Worm (Caenorhabditis elegans): ENCODE data around the gene nas-3.

DNA sequence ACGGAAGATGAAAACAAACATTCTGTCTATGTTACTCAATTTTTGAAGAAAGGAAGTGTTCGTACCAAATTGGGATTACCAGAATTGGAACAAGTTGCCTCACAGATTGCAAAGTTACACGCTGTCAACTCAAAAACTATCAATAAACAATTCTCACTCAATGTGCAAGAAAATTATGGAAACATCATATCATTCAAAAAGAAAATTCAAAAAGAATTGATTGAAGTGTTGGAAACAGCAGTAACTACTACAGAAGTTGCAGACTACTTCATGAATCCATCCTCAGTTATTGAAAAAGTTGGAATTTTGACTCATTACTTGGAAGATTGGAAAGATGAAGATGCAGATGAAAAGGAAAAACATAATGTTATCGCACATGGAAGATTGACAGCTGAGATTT is 50.0 kb downstream of the nas-3 start:
- no peak for TF ChIP-seq aptf-3 (GFP tag; IDR thresholded peaks at IDR 0.05)
- TF ChIP-seq mel-28 (tag; optimal IDR thresholded peaks at IDR 0.05; ENCODE audit: borderline replicate concordance): no peak
- TF ChIP-seq K12H6.12 (tag; optimal IDR thresholded peaks at IDR 0.05): no peak
- TF ChIP-seq bed-2 (GFP tag; IDR thresholded peaks at IDR 0.05): no peak
- TF ChIP-seq F52B5.7 (tag; optimal IDR thresholded peaks at IDR 0.05): no peak
- TF ChIP-seq unc-62 (GFP tag; optimal IDR thresholded peaks at IDR 0.05): no peak
- TF ChIP-seq T07F8.4 (tag; optimal IDR thresholded peaks at IDR 0.05): no peak
- no peak for TF ChIP-seq lir-1 (GFP tag; conservative IDR thresholded peaks at IDR 0.05)
- no peak for TF ChIP-seq efl-1 (GFP tag; optimal IDR thresholded peaks at IDR 0.05)
- TF ChIP-seq C06A6.2 (GFP tag; conservative IDR thresholded peaks at IDR 0.05): no peak
- no peak for TF ChIP-seq nhr-27 (tag; optimal IDR thresholded peaks at IDR 0.05)

Measured in whole organism, young adult.